Worm (Caenorhabditis elegans): ENCODE measurements around the gene Y17G7B.12.

- TF ChIP-seq snpc-4 (tag; optimal IDR thresholded peaks at IDR 0.05) (no peak), sem-2 (GFP tag; optimal IDR thresholded peaks at IDR 0.05) (no peak), blmp-1 (tag; optimal IDR thresholded peaks at IDR 0.05) (no peak), nhr-237 (tag; optimal IDR thresholded peaks at IDR 0.05) (no peak), mep-1 (tag; optimal IDR thresholded peaks at IDR 0.05) (no peak), sptf-1 (tag; optimal IDR thresholded peaks at IDR 0.05) (no peak), nhr-76 (tag; optimal IDR thresholded peaks at IDR 0.05) (no peak), unc-62 (GFP tag; optimal IDR thresholded peaks at IDR 0.05) (no peak)
These were observed 5.0 kb downstream of the Y17G7B.12 start for ce11 chrII:12028707-12029106.
